Worm (Caenorhabditis elegans): ENCODE measurements around the gene F43B10.1.

Gene F43B10.1

DNA sequence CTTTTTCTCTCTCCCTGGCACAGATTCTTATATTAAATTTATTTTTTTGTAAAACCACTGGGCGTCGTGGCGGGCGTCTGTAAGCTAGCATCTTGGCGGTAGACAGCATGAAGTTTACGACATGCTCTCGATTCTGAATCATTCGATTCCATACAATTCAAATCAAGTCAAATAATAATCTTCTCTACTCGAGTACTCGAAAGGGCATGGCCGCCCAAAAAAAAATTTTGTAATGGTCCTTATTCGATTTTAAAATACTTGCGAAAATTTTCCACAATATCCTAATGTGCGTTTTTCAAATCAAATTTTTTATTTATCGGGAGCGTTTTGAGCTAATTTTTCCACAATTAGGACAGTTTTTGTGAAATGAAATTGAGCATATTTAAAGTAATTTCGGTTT lies 35.5 kb upstream of the F43B10.1 start:
- TF ChIP-seq ztf-11 (tag; optimal IDR thresholded peaks at IDR 0.05) (no peak), lim-7 (GFP tag; IDR thresholded peaks at IDR 0.05) (no peak), aha-1 (tag) (peak; percentile 95), tra-1 (GFP tag; IDR thresholded peaks at IDR 0.05) (no peak), ces-1 (GFP tag; optimal IDR thresholded peaks at IDR 0.05) (no peak)

DNA sequence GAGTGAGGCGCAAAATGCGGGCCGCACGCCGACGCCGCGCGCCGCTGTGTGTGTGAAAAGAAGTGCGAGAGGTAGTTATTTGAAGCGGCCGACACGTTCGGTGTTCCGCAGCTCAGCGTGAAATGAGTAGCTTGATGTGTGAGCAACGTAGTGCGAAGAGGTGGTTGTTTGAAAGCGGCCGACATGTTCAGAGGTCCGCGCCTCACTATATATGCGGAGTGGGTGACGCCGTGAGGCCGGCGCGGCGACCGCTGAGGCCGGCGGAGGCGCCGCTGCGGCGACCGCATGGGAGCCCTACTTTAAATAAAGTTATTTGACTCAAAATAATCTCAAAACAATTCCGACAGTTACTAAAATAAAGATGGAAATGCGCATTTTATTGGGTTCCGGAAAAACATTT lies 34.2 kb upstream of the F43B10.1 start:
- TF ChIP-seq set-16 (GFP tag; IDR thresholded peaks at IDR 0.05) (peak; percentile 93), dmd-9 (GFP tag; IDR thresholded peaks at IDR 0.05) (0 out of 2 replicates have a peak, but pooled peaks have one; percentile 43), ceh-62 (tag; optimal IDR thresholded peaks at IDR 0.05) (no peak)

DNA sequence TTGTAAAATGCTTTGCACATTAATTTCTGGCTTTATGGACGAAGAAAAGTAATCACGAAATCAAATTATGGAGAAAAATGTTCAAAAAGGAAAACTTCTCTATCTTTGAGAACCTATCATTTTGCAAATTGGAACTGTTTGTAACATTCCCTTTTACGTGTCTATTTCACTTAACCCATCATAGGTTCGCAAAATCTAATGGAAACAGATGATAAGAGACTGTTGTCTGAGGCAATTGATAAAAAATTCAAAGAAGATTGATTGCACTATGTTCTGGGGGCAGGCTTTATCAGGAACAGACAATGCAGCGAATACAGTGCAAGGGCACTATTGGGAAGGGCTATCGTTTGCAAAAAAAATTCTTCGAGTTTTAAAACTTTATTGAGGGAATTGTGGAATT lies 32.6 kb upstream of the F43B10.1 start:
- peak; percentile 0 for TF ChIP-seq nhr-28 (tag; optimal IDR thresholded peaks at IDR 0.05)
- TF ChIP-seq nhr-111 (GFP tag; optimal IDR thresholded peaks at IDR 0.05) = no peak
- peak; percentile 3 for TF ChIP-seq mxl-3 (GFP tag; optimal IDR thresholded peaks at IDR 0.05)
- no peak for TF ChIP-seq daf-16 (GFP tag; optimal IDR thresholded peaks at IDR 0.05)
- TF ChIP-seq daf-16 (tag; optimal IDR thresholded peaks at IDR 0.05) = peak; percentile 71
- TF ChIP-seq nhr-102 (tag; optimal IDR thresholded peaks at IDR 0.05) = peak; percentile 45
- TF ChIP-seq arid-1 (GFP tag; conservative IDR thresholded peaks at IDR 0.05) = no peak
- TF ChIP-seq zip-11 (GFP tag; IDR thresholded peaks at IDR 0.05) = no peak
- peak; percentile 25; the same call in 1 of the 2 replicates for TF ChIP-seq dmd-6 (GFP tag; IDR thresholded peaks at IDR 0.05)
- peak; percentile 37 for TF ChIP-seq hlh-11 (tag; optimal IDR thresholded peaks at IDR 0.05)
- TF ChIP-seq T26A8.4 (GFP tag; IDR thresholded peaks at IDR 0.05) = peak; percentile 50; the same call in 1 of the 2 replicates
- TF ChIP-seq duxl-1 (tag; optimal IDR thresholded peaks at IDR 0.05; ENCODE audit: poor library complexity) = peak; percentile 59
- TF ChIP-seq nhr-77 (tag; optimal IDR thresholded peaks at IDR 0.05) = peak; percentile 62
- TF ChIP-seq gei-8 (GFP tag; optimal IDR thresholded peaks at IDR 0.05) = no peak
- TF ChIP-seq T20F7.1 (GFP tag; optimal IDR thresholded peaks at IDR 0.05) = peak; percentile 6
- peak; percentile 36 for TF ChIP-seq dve-1 (tag; optimal IDR thresholded peaks at IDR 0.05; ENCODE audit: insufficient read depth)
- peak; percentile 11 for TF ChIP-seq pqm-1 (tag; optimal IDR thresholded peaks at IDR 0.05)
- no peak for TF ChIP-seq nhr-76 (tag; optimal IDR thresholded peaks at IDR 0.05)
- TF ChIP-seq ama-1 (optimal IDR thresholded peaks at IDR 0.05) = no peak
- TF ChIP-seq madf-9 (GFP tag; conservative IDR thresholded peaks at IDR 0.05) = no peak
- peak; percentile 49 for TF ChIP-seq ztf-7 (tag; optimal IDR thresholded peaks at IDR 0.05)
- no peak for TF ChIP-seq lir-3 (tag; optimal IDR thresholded peaks at IDR 0.05)
- TF ChIP-seq nhr-42 (GFP tag; IDR thresholded peaks at IDR 0.05) = no peak
- no peak for TF ChIP-seq lin-29 (GFP tag; IDR thresholded peaks at IDR 0.05)
- no peak for TF ChIP-seq hmg-1.1 (GFP tag; IDR thresholded peaks at IDR 0.05)
- peak; percentile 58 for TF ChIP-seq mes-2 (tag; optimal IDR thresholded peaks at IDR 0.05; ENCODE audit: poor library complexity, severe bottlenecking)
- no peak for TF ChIP-seq tra-1 (GFP tag; IDR thresholded peaks at IDR 0.05)

DNA sequence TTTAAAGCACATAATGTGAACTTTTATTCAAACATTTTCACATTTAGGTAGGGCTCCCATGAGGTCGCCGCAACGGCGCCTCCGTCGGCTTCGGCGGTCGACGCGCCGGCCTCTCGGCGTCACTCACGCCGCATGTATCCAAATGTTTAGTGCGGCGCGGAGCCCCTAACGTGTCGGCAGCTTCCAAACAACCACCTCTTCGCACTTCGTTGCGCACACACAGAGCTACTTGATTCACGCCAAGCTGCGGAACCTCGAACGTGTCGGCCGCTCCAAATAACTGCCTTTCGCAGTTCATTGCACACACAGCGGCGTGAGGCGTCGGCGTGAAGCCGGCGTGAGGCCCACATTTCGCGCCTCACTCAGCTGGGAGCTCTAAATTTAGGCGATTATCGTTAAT lies 28.4 kb upstream of the F43B10.1 start, which contains the start of gene F22H10.6:
Gene F22H10.6 (minus strand): TSS at position 292 of the 400 bp plus-strand sequence.
- peak; percentile 69; the same call in 1 of the 2 replicates for TF ChIP-seq egl-43 (GFP tag; IDR thresholded peaks at IDR 0.05)
- TF ChIP-seq set-16 (GFP tag; IDR thresholded peaks at IDR 0.05) = peak; percentile 85
- no peak for TF ChIP-seq lin-39 (tag; optimal IDR thresholded peaks at IDR 0.05)
- TF ChIP-seq D1046.2 (GFP tag; IDR thresholded peaks at IDR 0.05) = peak; percentile 55; the same call in 1 of the 2 replicates
- TF ChIP-seq F49E8.2 (tag; optimal IDR thresholded peaks at IDR 0.05; ENCODE audit: borderline replicate concordance) = no peak
- TF ChIP-seq daf-19 (GFP tag; conservative IDR thresholded peaks at IDR 0.05) = no peak
- 0 out of 2 replicates have a peak, but pooled peaks have one; percentile 33 for TF ChIP-seq nhr-42 (GFP tag; IDR thresholded peaks at IDR 0.05)
- no peak for TF ChIP-seq ZK337.2 (GFP tag; IDR thresholded peaks at IDR 0.05)
- peak; percentile 27; the same call in 1 of the 2 replicates for TF ChIP-seq vab-7 (GFP tag; IDR thresholded peaks at IDR 0.05)

All from whole organism, L4 larva.